Worm (Caenorhabditis elegans) whole organism, L4 larva: ENCODE data around the gene nspc-19.

Source experiments
- F10B5.3 ChIP-seq: sonication (generic microtip); optimal IDR thresholded peaks from 2 replicates; lab custom pipeline; 2016; ENCODE audit warnings: mild to moderate bottlenecking, missing genetic modification characterization, missing compliant biosample characterization
- R02D3.7 ChIP-seq: fragments of 150-350 bp; sonication (generic microtip); optimal IDR thresholded peaks from 3 replicates; lab custom pipeline; 2014; ENCODE audit warnings: missing biosample characterization, missing genetic modification characterization
- Y48G9A.11 ChIP-seq: fragments of 200-800 bp; sonication (Bioruptor generic); IDR thresholded peaks from 2 replicates; pipeline ENCODE4 v1.3.6; 2022; ENCODE audit warnings: missing genetic modification reagents, missing genetic modification characterization, missing compliant biosample characterization
- ZK546.5 ChIP-seq, 2 experiments: sonication (generic microtip); optimal IDR thresholded peaks; 2 replicates each; lab custom pipeline; 2017; ENCODE audit warnings: missing biosample characterization in 2 of 2, missing genetic modification characterization in 2 of 2
- aha-1 ChIP-seq: fragments of 150-350 bp; peaks from one replicate; lab custom pipeline; 2014; ENCODE audit warnings: missing biosample characterization, missing genetic modification characterization
- attf-4 ChIP-seq: sonication (generic microtip); optimal IDR thresholded peaks from 3 replicates; lab custom pipeline; 2017; ENCODE audit warnings: missing biosample characterization, missing genetic modification characterization
- ces-1 ChIP-seq: fragments of 150-350 bp; sonication (generic microtip); optimal IDR thresholded peaks from 4 replicates; lab custom pipeline; 2014; ENCODE audit warnings: missing biosample characterization, missing genetic modification reagents, missing genetic modification characterization
- daf-12 ChIP-seq: fragments of 150-350 bp; optimal IDR thresholded peaks from 2 replicates; lab custom pipeline; 2014; ENCODE audit warnings: missing biosample characterization, missing genetic modification reagents, missing genetic modification characterization
- daf-16 ChIP-seq, 3 experiments: sonication (generic microtip); optimal IDR thresholded peaks; 2 replicates each; lab custom pipeline; 2016 to 2017; ENCODE audit warnings: missing genetic modification characterization in 3 of 3, missing genetic modification reagents in 3 of 3, mild to moderate bottlenecking in 2 of 3, missing compliant biosample characterization in 2 of 3, missing biosample characterization in 1 of 3, moderate library complexity in 1 of 3
- dmd-6 ChIP-seq: fragments of 200-800 bp; sonication (Bioruptor generic); IDR thresholded peaks from 2 replicates; pipeline ENCODE4 v1.3.6; 2022; ENCODE audit warnings: missing genetic modification reagents, missing genetic modification characterization, missing compliant biosample characterization
- dpl-1 ChIP-seq: fragments of 150-350 bp; optimal IDR thresholded peaks from 2 replicates; lab custom pipeline; 2014; ENCODE audit warnings: missing biosample characterization, missing genetic modification reagents, missing genetic modification characterization
- dve-1 ChIP-seq: sonication (generic microtip); optimal IDR thresholded peaks from 2 replicates; lab custom pipeline; 2017; ENCODE audit warnings: antibody characterized with exemption, mild to moderate bottlenecking, missing genetic modification characterization, missing compliant biosample characterization; ENCODE audit not compliant: insufficient read depth
- fkh-10 ChIP-seq: fragments of 150-350 bp; optimal IDR thresholded peaks from 2 replicates; lab custom pipeline; 2014; ENCODE audit warnings: missing biosample characterization, missing genetic modification reagents, missing genetic modification characterization
- hif-1 ChIP-seq, 2 experiments: sonication (generic microtip); optimal IDR thresholded peaks; 2 replicates each; lab custom pipeline; 2016 to 2017; ENCODE audit warnings: missing compliant biosample characterization in 2 of 2, missing genetic modification characterization in 2 of 2, missing genetic modification reagents in 2 of 2, missing genotype in 2 of 2, mild to moderate bottlenecking in 1 of 2
- hlh-11 ChIP-seq: fragments of 200-800 bp; sonication (Bioruptor generic); optimal IDR thresholded peaks from 2 replicates; lab custom pipeline; 2018; ENCODE audit warnings: mild to moderate bottlenecking, missing genetic modification characterization, missing compliant biosample characterization
- hlh-30 ChIP-seq: sonication (generic microtip); optimal IDR thresholded peaks from 2 replicates; lab custom pipeline; 2017; ENCODE audit warnings: antibody characterized with exemption, mild to moderate bottlenecking, missing genetic modification characterization, missing compliant biosample characterization; ENCODE audit not compliant: insufficient read depth
- hmg-1.1 ChIP-seq: fragments of 200-800 bp; sonication (Bioruptor generic); IDR thresholded peaks from 2 replicates; pipeline ENCODE4 v1.3.6; 2022; ENCODE audit warnings: missing genetic modification reagents, missing genetic modification characterization, missing compliant biosample characterization
- lim-7 ChIP-seq: fragments of 200-800 bp; sonication (Bioruptor generic); IDR thresholded peaks from 2 replicates; pipeline ENCODE4 v1.3.6; 2022; ENCODE audit warnings: missing genetic modification characterization, missing compliant biosample characterization
- lsy-2 ChIP-seq, 2 experiments: fragments of 150-350 bp in 1 of 2; sonication (generic microtip) in 1 of 2; optimal IDR thresholded peaks; 2 replicates each; lab custom pipeline; 2014 to 2017; ENCODE audit warnings: missing biosample characterization in 2 of 2, missing genetic modification characterization in 2 of 2
- mdl-1 ChIP-seq, 2 experiments: fragments of 150-350 bp in 1 of 2; sonication (generic microtip) in 1 of 2; optimal IDR thresholded peaks; 2 replicates each; lab custom pipeline; 2014 to 2017; ENCODE audit warnings: missing biosample characterization in 2 of 2, missing genetic modification characterization in 2 of 2
- mep-1 ChIP-seq: fragments of 150-350 bp; sonication (generic microtip); optimal IDR thresholded peaks from 3 replicates; lab custom pipeline; 2014; ENCODE audit warnings: missing biosample characterization, missing genetic modification characterization
- mxl-3 ChIP-seq: fragments of 200-800 bp; sonication (Bioruptor generic); optimal IDR thresholded peaks from 2 replicates; lab custom pipeline; 2018; ENCODE audit warnings: mild to moderate bottlenecking, missing genetic modification characterization, missing compliant biosample characterization
- nhr-11 ChIP-seq: fragments of 150-350 bp; optimal IDR thresholded peaks from 2 replicates; lab custom pipeline; 2014; ENCODE audit warnings: missing biosample characterization, missing genetic modification characterization
- nhr-28 ChIP-seq: fragments of 150-350 bp; optimal IDR thresholded peaks from 2 replicates; lab custom pipeline; 2014; ENCODE audit warnings: missing biosample characterization, missing genetic modification characterization
- nhr-48 ChIP-seq: sonication (generic microtip); optimal IDR thresholded peaks from 2 replicates; lab custom pipeline; 2016; ENCODE audit warnings: mild to moderate bottlenecking, missing genetic modification characterization, missing compliant biosample characterization
- nhr-77 ChIP-seq: fragments of 150-350 bp; optimal IDR thresholded peaks from 2 replicates; lab custom pipeline; 2014; ENCODE audit warnings: missing biosample characterization, missing genetic modification characterization
- php-3 ChIP-seq: fragments of 200-800 bp; sonication (Bioruptor generic); IDR thresholded peaks from 2 replicates; pipeline ENCODE4 v1.3.6; 2022; ENCODE audit warnings: missing genetic modification reagents, missing genetic modification characterization, missing compliant biosample characterization
- pqm-1 ChIP-seq: sonication (generic microtip); optimal IDR thresholded peaks from 2 replicates; lab custom pipeline; 2017; ENCODE audit warnings: missing biosample characterization, missing genetic modification characterization
- snpc-4 ChIP-seq: fragments of 150-350 bp; optimal IDR thresholded peaks from 2 replicates; lab custom pipeline; 2014; ENCODE audit warnings: missing biosample characterization, missing genetic modification characterization
- tra-1 ChIP-seq: fragments of 200-800 bp; sonication (Bioruptor generic); IDR thresholded peaks from 2 replicates; pipeline ENCODE4 v1.3.6; 2022; ENCODE audit warnings: missing genetic modification reagents, missing genetic modification characterization, missing compliant biosample characterization
- unc-130 ChIP-seq: sonication (generic microtip); optimal IDR thresholded peaks from 2 replicates; lab custom pipeline; 2016; ENCODE audit warnings: missing genetic modification reagents, missing genetic modification characterization, missing compliant biosample characterization
- unc-62 ChIP-seq, 3 experiments: fragments of 150-350 bp in 1 of 3; sonication (generic microtip); optimal IDR thresholded peaks in 2 of 3; peaks in 1 of 3; 1 replicate in 1 of 3; 2 replicates in 2 of 3; lab custom pipeline; 2014 to 2017; ENCODE audit warnings: missing biosample characterization in 3 of 3, missing genetic modification characterization in 3 of 3, missing genetic modification reagents in 3 of 3, missing genotype in 1 of 3
- vab-7 ChIP-seq: fragments of 200-800 bp; sonication (Bioruptor generic); IDR thresholded peaks from 2 replicates; pipeline ENCODE4 v1.3.6; 2022; ENCODE audit warnings: missing genetic modification reagents, missing genetic modification characterization, missing compliant biosample characterization
- zip-2 ChIP-seq: fragments of 150-350 bp; optimal IDR thresholded peaks from 2 replicates; lab custom pipeline; 2014; ENCODE audit warnings: missing biosample characterization, missing genetic modification characterization
- ztf-7 ChIP-seq: fragments of 150-350 bp; optimal IDR thresholded peaks from 2 replicates; lab custom pipeline; 2014; ENCODE audit warnings: missing biosample characterization, missing genetic modification characterization

Gene nspc-19

ce11 chrX:14508823-14509259 lies 19.7 kb upstream of the nspc-19 start:
- TF ChIP-seq nhr-28 (tag; lab: Kevin White, UChicago) (peak; percentile 89), fkh-10 (no peak), daf-16 (GFP tag; optimal IDR thresholded peaks at IDR 0.05; lab: Kevin White, UChicago) (peak in 1 of 2 experiments; percentile 30), daf-16 (tag; optimal IDR thresholded peaks at IDR 0.05; lab: Kevin White, UChicago) (no peak), hlh-30 (tag; lab: Kevin White, UChicago) (peak; percentile 69), snpc-4 (no peak), mxl-3 (GFP tag; lab: Kevin White, UChicago) (peak; percentile 70), mep-1 (tag; lab: Kevin White, UChicago) (peak; percentile 2), nhr-77 (tag; lab: Kevin White, UChicago) (peak; percentile 17), nhr-11 (tag; lab: Kevin White, UChicago) (peak; percentile 83), dmd-6 (GFP tag; lab: Robert Waterston, UW) (peak; percentile 74), attf-4 (tag; lab: Kevin White, UChicago) (no peak), lsy-2 (tag; optimal IDR thresholded peaks at IDR 0.05; lab: Kevin White, UChicago) (peak in 1 of 2 experiments; percentile 43), hif-1 (tag; optimal IDR thresholded peaks at IDR 0.05; lab: Kevin White, UChicago) (peak in 1 of 2 experiments; percentile 7), dpl-1 (GFP tag; lab: Kevin White, UChicago) (peak; percentile 20), hlh-11 (peak; percentile 86), pqm-1 (tag; lab: Kevin White, UChicago) (no peak), unc-62 (GFP tag; optimal IDR thresholded peaks at IDR 0.05 in 1 of 2; lab: Kevin White, UChicago) (peak in 1 of 2 experiments; percentile 100), unc-62 (tag; optimal IDR thresholded peaks at IDR 0.05; lab: Kevin White, UChicago) (no peak), zip-2 (tag; lab: Kevin White, UChicago) (no peak), tra-1 (GFP tag; lab: Robert Waterston, UW) (peak; percentile 70), dve-1 (tag; lab: Kevin White, UChicago) (peak; percentile 45), Y48G9A.11 (no peak), mdl-1 (tag; optimal IDR thresholded peaks at IDR 0.05; lab: Kevin White, UChicago) (peak in 1 of 2 experiments; percentile 61), R02D3.7 (tag; lab: Kevin White, UChicago) (no peak), nhr-48 (tag; lab: Kevin White, UChicago) (peak; percentile 39)

- peak; percentile 93 for TF ChIP-seq zip-2 (tag; lab: Kevin White, UChicago)
- no peak for TF ChIP-seq nhr-11 (tag; lab: Kevin White, UChicago)
- TF ChIP-seq unc-130 (GFP tag; lab: Kevin White, UChicago), result no peak
- TF ChIP-seq, all 104 proteins: peak for 1
These were observed 18.1 kb upstream of the nspc-19 start for ce11 chrX:14510358-14510757.

- TF ChIP-seq unc-62 (GFP tag; optimal IDR thresholded peaks at IDR 0.05 in 1 of 2; lab: Kevin White, UChicago) (peak in 1 of 2 experiments; percentile 9), unc-62 (tag; optimal IDR thresholded peaks at IDR 0.05; lab: Kevin White, UChicago) (no peak), ztf-7 (no peak), daf-16 (GFP tag; optimal IDR thresholded peaks at IDR 0.05; lab: Kevin White, UChicago) (no peak), daf-16 (tag; optimal IDR thresholded peaks at IDR 0.05; lab: Kevin White, UChicago) (peak; percentile 17)
These were observed 15.7 kb upstream of the nspc-19 start, which contains the start of gene fbxa-141 for ce11 chrX:14512817-14513216. Gene fbxa-141 (minus strand): TSS chrX:14512917.

ce11 chrX:14513462-14513861 lies 15.0 kb upstream of the nspc-19 start:
- peak; percentile 19 for TF ChIP-seq aha-1 (tag; lab: Kevin White, UChicago)
- TF ChIP-seq mep-1 (tag; lab: Kevin White, UChicago), result peak; percentile 46
- peak; percentile 29 for TF ChIP-seq fkh-10
- peak in 1 of 2 experiments; percentile 84 for TF ChIP-seq unc-62 (GFP tag; optimal IDR thresholded peaks at IDR 0.05 in 1 of 2; lab: Kevin White, UChicago)
- TF ChIP-seq unc-62 (tag; optimal IDR thresholded peaks at IDR 0.05; lab: Kevin White, UChicago), result no peak
- peak; percentile 30; the same call in 1 of the 2 replicates for TF ChIP-seq hmg-1.1 (GFP tag; lab: Robert Waterston, UW)
- TF ChIP-seq F10B5.3, result no peak

- peak; percentile 67 for TF ChIP-seq nhr-28 (tag; lab: Kevin White, UChicago)
- no peak for TF ChIP-seq lim-7 (GFP tag; lab: Robert Waterston, UW)
- no peak for TF ChIP-seq ces-1 (GFP tag; lab: Kevin White, UChicago)
- TF ChIP-seq php-3 (GFP tag; lab: Robert Waterston, UW), result no peak
- peak; percentile 44 for TF ChIP-seq pqm-1 (tag; lab: Kevin White, UChicago)
- no peak for TF ChIP-seq ZK546.5 (tag; optimal IDR thresholded peaks at IDR 0.05; lab: Kevin White, UChicago)
- TF ChIP-seq daf-12 (tag; lab: Kevin White, UChicago), result no peak
- peak; percentile 56 for TF ChIP-seq dmd-6 (GFP tag; lab: Robert Waterston, UW)
- no peak for TF ChIP-seq vab-7 (GFP tag; lab: Robert Waterston, UW)
- TF ChIP-seq, all 104 proteins: peak for 3
These were observed 13.5 kb upstream of the nspc-19 start, which contains the start of gene gcsh-1 for ce11 chrX:14515028-14515427. Gene gcsh-1 (minus strand): TSS chrX:14515073.
